Fruit fly (Drosophila melanogaster) whole organism, wandering third instar larva: ENCODE results near the gene sif.

ENCODE experiments used
- Abd-B ChIP-seq: fragments of >200 bp; optimal IDR thresholded peaks from 2 replicates; lab custom pipeline; 2017; ENCODE audit warnings: missing biosample characterization, missing genetic modification characterization
- CG32264 ChIP-seq: fragments of 200-800 bp; sonication (Bioruptor generic); optimal IDR thresholded peaks from 2 replicates; lab custom pipeline; 2016; ENCODE audit warnings: missing biosample characterization, missing genetic modification characterization
- CG9705 ChIP-seq: fragments of 200-800 bp; sonication (Bioruptor generic); optimal IDR thresholded peaks from 2 replicates; lab custom pipeline; 2018; ENCODE audit warnings: missing biosample characterization, mild to moderate bottlenecking, missing genetic modification characterization
- CrebA ChIP-seq: fragments of 200-800 bp; sonication (Bioruptor generic); optimal IDR thresholded peaks from 2 replicates; lab custom pipeline; 2016; ENCODE audit warnings: missing biosample characterization, mild to moderate bottlenecking, missing genetic modification characterization, borderline replicate concordance
- Dfd ChIP-seq: fragments of >200 bp; optimal IDR thresholded peaks from 2 replicates; lab custom pipeline; 2017; ENCODE audit warnings: missing biosample characterization, missing genetic modification characterization
- Dif ChIP-seq: fragments of 200-275, 200-300 bp; sonication (Bioruptor generic); optimal IDR thresholded peaks from 2 replicates; lab custom pipeline; 2018; ENCODE audit warnings: missing biosample characterization, missing genetic modification characterization; ENCODE audit not compliant: partially characterized antibody
- GATAd ChIP-seq: sonication (Bioruptor generic); optimal IDR thresholded peaks from 2 replicates; lab custom pipeline; 2016; ENCODE audit warnings: missing biosample characterization, missing genetic modification characterization
- HLH106 ChIP-seq: fragments of 200-800 bp; optimal IDR thresholded peaks from 3 replicates; lab custom pipeline; 2019; ENCODE audit warnings: missing biosample characterization, mild to moderate bottlenecking, missing genetic modification characterization, moderate library complexity
- Hnf4 ChIP-seq: fragments of 200-800 bp; sonication (Bioruptor generic); optimal IDR thresholded peaks from 2 replicates; lab custom pipeline; 2016; ENCODE audit warnings: missing biosample characterization, mild to moderate bottlenecking, missing genetic modification characterization
- Hr78 ChIP-seq: fragments of >200 bp; optimal IDR thresholded peaks from 2 replicates; lab custom pipeline; 2017; ENCODE audit warnings: missing biosample characterization, missing genetic modification characterization
- Hr83 ChIP-seq: fragments of 200-300 bp; sonication (Bioruptor generic); optimal IDR thresholded peaks from 2 replicates; lab custom pipeline; 2016; ENCODE audit warnings: missing biosample characterization, mild to moderate bottlenecking, missing genetic modification characterization, moderate library complexity; ENCODE audit not compliant: poor library complexity, severe bottlenecking
- Jra ChIP-seq: sonication (Bioruptor generic); optimal IDR thresholded peaks from 2 replicates; lab custom pipeline; 2016; ENCODE audit warnings: missing biosample characterization, missing genetic modification characterization
- Mio ChIP-seq: sonication (Bioruptor generic); optimal IDR thresholded peaks from 2 replicates; lab custom pipeline; 2016; ENCODE audit warnings: missing biosample characterization, missing genetic modification characterization
- Myc ChIP-seq: fragments of >200 bp; optimal IDR thresholded peaks from 2 replicates; lab custom pipeline; 2017
- N ChIP-seq: fragments of >200 bp; optimal IDR thresholded peaks from 2 replicates; lab custom pipeline; 2018; ENCODE audit warnings: missing biosample characterization, missing external identifiers, missing genetic modification characterization
- OdsH ChIP-seq: fragments of 200-800 bp; sonication (Bioruptor generic); optimal IDR thresholded peaks from 2 replicates; lab custom pipeline; 2016; ENCODE audit warnings: missing biosample characterization, mild to moderate bottlenecking, missing genetic modification characterization
- Rel ChIP-seq, 2 experiments: fragments of 200-800 bp; sonication (Bioruptor generic) in 1 of 2; optimal IDR thresholded peaks; 2 replicates in 1 of 2; 3 replicates in 1 of 2; lab custom pipeline; 2016 to 2019; ENCODE audit warnings: mild to moderate bottlenecking in 2 of 2, missing biosample characterization in 2 of 2, missing genetic modification characterization in 2 of 2, moderate library complexity in 1 of 2
- Sp1 ChIP-seq: fragments of 200-800 bp; sonication (Bioruptor generic); optimal IDR thresholded peaks from 3 replicates; lab custom pipeline; 2019; ENCODE audit warnings: missing biosample characterization, mild to moderate bottlenecking, missing genetic modification characterization, moderate library complexity
- Vsx2 ChIP-seq: fragments of 200-300, 225-300 bp; sonication (Bioruptor generic); optimal IDR thresholded peaks from 2 replicates; lab custom pipeline; 2018; ENCODE audit warnings: missing biosample characterization, missing genetic modification characterization; ENCODE audit not compliant: partially characterized antibody
- br ChIP-seq: fragments of 200-800 bp; sonication (Bioruptor generic); optimal IDR thresholded peaks from 2 replicates; lab custom pipeline; 2016; ENCODE audit warnings: missing biosample characterization, missing genetic modification characterization
- brk ChIP-seq: fragments of 200-800 bp; sonication (Bioruptor generic); optimal IDR thresholded peaks from 2 replicates; lab custom pipeline; 2016; ENCODE audit warnings: missing biosample characterization, mild to moderate bottlenecking, missing genetic modification characterization
- dl ChIP-seq, 2 experiments: fragments of 175-275, 200-275 bp in 1 of 2; fragments of 200-275 bp in 1 of 2; sonication (Bioruptor generic); optimal IDR thresholded peaks; lab custom pipeline; 2018; ENCODE audit warnings: mild to moderate bottlenecking in 2 of 2, missing biosample characterization in 2 of 2, missing genetic modification characterization in 2 of 2, moderate library complexity in 2 of 2; ENCODE audit not compliant: partially characterized antibody in 2 of 2, insufficient read depth in 1 of 2
- dmrt93B ChIP-seq: fragments of 200-800 bp; sonication (Bioruptor generic); optimal IDR thresholded peaks from 2 replicates; lab custom pipeline; 2018; ENCODE audit warnings: missing biosample characterization, mild to moderate bottlenecking, missing genetic modification characterization
- dsf ChIP-seq: sonication (Bioruptor generic); optimal IDR thresholded peaks from 2 replicates; lab custom pipeline; 2016; ENCODE audit warnings: missing biosample characterization, missing genetic modification characterization, borderline replicate concordance
- ey ChIP-seq: fragments of 200-800 bp; sonication (Bioruptor generic); optimal IDR thresholded peaks from 2 replicates; lab custom pipeline; 2016; ENCODE audit warnings: missing biosample characterization, missing genetic modification characterization
- foxo ChIP-seq, 2 experiments: fragments of 200-800 bp; sonication (Bioruptor generic); optimal IDR thresholded peaks; 2 replicates in 1 of 2; 3 replicates in 1 of 2; lab custom pipeline; 2016 to 2017; ENCODE audit warnings: missing biosample characterization in 2 of 2, missing genetic modification characterization in 2 of 2
- fru ChIP-seq: fragments of 200-800 bp; sonication (Bioruptor generic); optimal IDR thresholded peaks from 3 replicates; lab custom pipeline; 2016; ENCODE audit warnings: missing biosample characterization, mild to moderate bottlenecking, missing genetic modification characterization
- h ChIP-seq: fragments of 200-800 bp; sonication (Bioruptor generic); optimal IDR thresholded peaks from 3 replicates; lab custom pipeline; 2016; ENCODE audit warnings: missing biosample characterization, mild to moderate bottlenecking, missing genetic modification characterization
- jim ChIP-seq: fragments of 175-275, 200-325 bp; sonication (Bioruptor generic); optimal IDR thresholded peaks from 2 replicates; lab custom pipeline; 2016; ENCODE audit warnings: missing biosample characterization, mild to moderate bottlenecking, missing genetic modification characterization
- lola ChIP-seq: fragments of >200 bp; optimal IDR thresholded peaks from 2 replicates; lab custom pipeline; 2017; ENCODE audit warnings: missing biosample characterization, missing genetic modification characterization
- pan ChIP-seq: fragments of >200 bp; optimal IDR thresholded peaks from 2 replicates; lab custom pipeline; 2017
- psq ChIP-seq: fragments of 200-800 bp; sonication (Bioruptor generic); optimal IDR thresholded peaks from 3 replicates; lab custom pipeline; 2017; ENCODE audit warnings: missing biosample characterization, mild to moderate bottlenecking, missing genetic modification characterization, moderate library complexity
- rgr ChIP-seq: fragments of 200-800 bp; sonication (Bioruptor generic); optimal IDR thresholded peaks from 3 replicates; lab custom pipeline; 2016; ENCODE audit warnings: missing biosample characterization, mild to moderate bottlenecking, missing genetic modification characterization
- sage ChIP-seq: fragments of 200-800 bp; sonication (Bioruptor generic); optimal IDR thresholded peaks from 2 replicates; lab custom pipeline; 2016; ENCODE audit warnings: missing biosample characterization, mild to moderate bottlenecking, missing genetic modification characterization
- sv ChIP-seq: fragments of 200-800 bp; sonication (Bioruptor generic); optimal IDR thresholded peaks from 3 replicates; lab custom pipeline; 2016; ENCODE audit warnings: missing biosample characterization, missing genetic modification characterization
- tai ChIP-seq: sonication (Bioruptor generic); optimal IDR thresholded peaks from 2 replicates; lab custom pipeline; 2016; ENCODE audit warnings: missing biosample characterization, missing genetic modification characterization
- usp ChIP-seq: fragments of >200 bp; optimal IDR thresholded peaks from 2 replicates; lab custom pipeline; 2017; ENCODE audit warnings: missing biosample characterization, missing genetic modification characterization

Gene sif

DNA sequence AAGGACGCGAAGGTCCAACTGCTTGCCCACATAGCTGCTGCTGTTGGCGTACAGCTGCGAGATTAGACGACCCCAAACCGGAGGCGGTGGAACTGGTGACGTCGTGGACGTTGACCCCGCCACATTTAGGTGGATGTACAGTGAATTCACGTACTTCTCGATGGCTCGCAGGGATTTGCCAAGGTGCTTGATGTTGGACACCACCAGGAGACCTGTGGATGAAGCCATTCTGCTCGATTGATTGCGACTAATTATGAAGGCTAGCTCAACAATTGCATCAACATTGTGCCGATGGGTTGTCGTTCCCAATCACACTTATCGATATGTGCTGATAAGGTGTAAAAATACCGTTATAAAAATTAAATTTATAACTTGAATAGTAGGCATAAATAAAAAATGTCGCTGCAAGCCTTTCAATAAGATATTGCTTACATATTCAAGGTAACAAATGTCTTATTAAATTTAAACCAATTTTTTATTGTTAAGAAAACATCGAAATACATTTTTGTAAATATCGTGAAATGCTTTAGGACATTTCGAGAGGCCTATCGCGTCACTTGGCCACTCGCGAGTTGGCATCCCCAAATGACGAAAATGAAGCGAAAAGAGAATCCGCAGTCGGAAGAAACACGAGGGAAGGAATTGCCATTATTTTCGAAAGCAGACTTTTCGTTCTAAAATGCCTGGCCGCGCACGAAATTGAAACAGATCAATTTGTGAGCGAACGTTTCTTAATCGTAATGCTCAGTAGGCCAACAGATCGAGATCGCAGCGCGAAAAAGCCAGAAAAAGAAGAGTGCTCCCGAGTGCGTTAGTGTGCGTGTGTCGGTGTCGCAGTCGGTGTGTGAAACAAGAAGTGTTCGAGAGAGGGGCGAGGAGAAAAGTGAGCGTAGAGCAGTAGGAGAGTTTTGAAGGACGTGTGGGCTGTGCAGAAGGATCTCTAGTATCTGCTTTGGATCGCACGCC, 111.1 kb downstream of the sif start, which contains the start of the genes Ppat-Dpck and scny (continued):
- TF ChIP-seq Mio (GFP tag; lab: Kevin White, UChicago) (no peak), pan (lab: Kevin White, UChicago) (no peak), Myc (lab: Kevin White, UChicago) (no peak), Hr78 (no peak), jim (GFP tag; lab: Kevin White, UChicago) (no peak), lola (GFP tag; lab: Kevin White, UChicago) (no peak), Hr83 (GFP tag; lab: Kevin White, UChicago) (peak; percentile 18), dmrt93B (no peak), foxo (GFP tag; optimal IDR thresholded peaks at IDR 0.05; lab: Kevin White, UChicago) (peak in 1 of 2 experiments; percentile 43), br (GFP tag; lab: Kevin White, UChicago) (no peak), HLH106 (tag; lab: Kevin White, UChicago) (peak; percentile 13), tai (GFP tag; lab: Kevin White, UChicago) (no peak), CrebA (GFP tag; lab: Kevin White, UChicago) (no peak), Dif (GFP tag; lab: Kevin White, UChicago) (no peak), Jra (GFP tag; lab: Kevin White, UChicago) (peak; percentile 76), Hnf4 (GFP tag; lab: Kevin White, UChicago) (no peak), ey (GFP tag; lab: Kevin White, UChicago) (no peak)

DNA sequence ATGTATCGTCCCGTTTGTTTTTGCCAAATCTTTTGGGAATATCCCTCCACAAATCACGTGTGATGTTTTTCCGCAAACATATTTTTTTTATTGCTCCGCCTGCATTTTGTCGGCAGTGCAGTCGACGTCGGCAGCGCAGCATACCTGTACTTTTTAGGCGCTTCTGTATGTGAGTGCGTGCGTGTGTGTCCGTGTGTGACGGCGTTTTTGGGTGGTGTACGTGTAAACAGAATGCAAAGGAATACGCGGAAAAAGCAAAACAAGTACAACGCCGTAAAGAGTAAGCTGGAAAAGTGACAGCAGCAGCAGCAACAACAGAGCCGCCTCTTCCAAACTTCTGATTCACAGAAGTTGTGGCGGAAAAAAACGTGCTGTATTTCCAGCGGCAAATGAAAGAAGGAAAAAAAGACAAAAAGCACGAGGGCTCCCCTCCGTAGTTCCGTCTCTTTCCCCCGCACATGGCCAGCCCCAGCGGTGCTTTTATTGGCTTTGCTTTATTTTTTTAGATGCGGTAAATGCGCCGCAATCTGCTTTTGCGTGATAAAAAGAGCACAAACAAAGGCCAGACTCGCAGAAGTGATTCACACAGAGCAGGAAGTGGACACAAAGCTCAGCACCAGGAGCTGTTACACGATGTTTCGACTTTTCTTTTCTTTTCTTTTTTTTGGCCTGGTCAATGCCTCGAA, 112.5 kb downstream of the sif start:
- TF ChIP-seq jim (GFP tag; lab: Kevin White, UChicago), result peak; percentile 41
- TF ChIP-seq foxo (GFP tag; optimal IDR thresholded peaks at IDR 0.05; lab: Kevin White, UChicago), result no peak
- no peak for TF ChIP-seq sv (GFP tag; lab: Kevin White, UChicago)
- TF ChIP-seq Sp1 (GFP tag; lab: Kevin White, UChicago), result peak; percentile 60
- peak; percentile 9 for TF ChIP-seq HLH106 (tag; lab: Kevin White, UChicago)
- no peak for TF ChIP-seq GATAd (GFP tag; lab: Kevin White, UChicago)
- no peak for TF ChIP-seq Hr78
- TF ChIP-seq Abd-B (GFP tag; lab: Kevin White, UChicago), result no peak
- no peak for TF ChIP-seq ey (GFP tag; lab: Kevin White, UChicago)
- TF ChIP-seq psq (GFP tag; lab: Kevin White, UChicago), result peak; percentile 95
- no peak for TF ChIP-seq fru (GFP tag; lab: Kevin White, UChicago)
- no peak for TF ChIP-seq Rel (GFP tag; optimal IDR thresholded peaks at IDR 0.05; lab: Kevin White, UChicago)
- TF ChIP-seq Rel (tag; optimal IDR thresholded peaks at IDR 0.05; lab: Kevin White, UChicago), result peak; percentile 95
- TF ChIP-seq lola (GFP tag; lab: Kevin White, UChicago), result no peak
- peak; percentile 8 for TF ChIP-seq Dif (GFP tag; lab: Kevin White, UChicago)
- no peak for TF ChIP-seq Mio (GFP tag; lab: Kevin White, UChicago)
- peak; percentile 15 for TF ChIP-seq CG9705 (GFP tag; lab: Kevin White, UChicago)

DNA sequence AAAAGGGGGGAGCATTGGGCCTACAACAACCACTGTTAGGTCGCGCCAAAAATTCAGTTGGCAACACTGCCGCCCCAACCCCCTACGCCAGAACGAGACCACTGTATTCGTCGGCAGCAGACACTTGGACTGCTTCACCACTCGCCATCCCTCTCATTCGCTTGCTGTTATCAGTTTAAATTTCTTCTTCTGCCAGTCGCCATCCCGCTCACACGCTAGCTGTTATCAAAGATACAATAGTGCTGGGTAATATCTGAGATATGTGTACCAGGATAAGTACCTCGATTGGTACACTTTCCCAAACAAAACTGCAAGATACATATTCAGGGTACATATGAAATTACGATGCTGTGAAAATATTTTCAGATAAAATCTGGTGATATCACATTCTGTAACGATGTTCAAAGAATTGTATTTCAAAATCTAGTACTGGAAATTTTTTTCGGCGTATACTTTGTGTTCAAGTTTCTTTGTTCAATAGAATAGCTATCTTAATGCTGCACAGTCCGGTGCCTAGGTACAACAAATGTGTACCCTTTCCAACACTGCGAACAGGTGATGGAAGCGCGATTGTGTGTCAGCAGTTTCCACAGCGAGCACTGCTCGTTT, 113.2 kb downstream of the sif start:
- TF ChIP-seq dsf (peak; percentile 14), CrebA (GFP tag; lab: Kevin White, UChicago) (no peak), brk (GFP tag; lab: Kevin White, UChicago) (no peak), Jra (GFP tag; lab: Kevin White, UChicago) (peak; percentile 89), dl (GFP tag; optimal IDR thresholded peaks at IDR 0.05; lab: Kevin White, UChicago; ENCODE audit: insufficient read depth in 1 of 2, partially characterized antibody in 2 of 2) (peak in 1 of 2 experiments; percentile 41), Hr78 (no peak), tai (GFP tag; lab: Kevin White, UChicago) (no peak), Hr83 (GFP tag; lab: Kevin White, UChicago) (peak; percentile 59), N (no peak), Sp1 (GFP tag; lab: Kevin White, UChicago) (peak; percentile 88), h (GFP tag; lab: Kevin White, UChicago) (peak; percentile 93), br (GFP tag; lab: Kevin White, UChicago) (peak; percentile 94), CG9705 (GFP tag; lab: Kevin White, UChicago) (peak; percentile 73), Vsx2 (no peak), lola (GFP tag; lab: Kevin White, UChicago) (no peak), fru (GFP tag; lab: Kevin White, UChicago) (peak; percentile 93), Mio (GFP tag; lab: Kevin White, UChicago) (peak; percentile 66), Dfd (GFP tag; lab: Kevin White, UChicago) (no peak), sv (GFP tag; lab: Kevin White, UChicago) (peak; percentile 89), rgr (peak; percentile 91), usp (GFP tag; lab: Kevin White, UChicago) (no peak), sage (no peak), ey (GFP tag; lab: Kevin White, UChicago) (peak; percentile 93), CG32264 (peak; percentile 85), OdsH (GFP tag; lab: Kevin White, UChicago) (peak; percentile 94), dmrt93B (no peak), psq (GFP tag; lab: Kevin White, UChicago) (peak; percentile 45), Rel (GFP tag; optimal IDR thresholded peaks at IDR 0.05; lab: Kevin White, UChicago) (no peak), Rel (tag; optimal IDR thresholded peaks at IDR 0.05; lab: Kevin White, UChicago) (peak; percentile 86)
